Fruit fly (Drosophila melanogaster): ENCODE measurements around the gene CG11052.
A peak's percentile ranks its signal among the peaks of the same experiment; 100 is the strongest.

CG11052 gene

dm6 chr3R:8001074-8001669, 7.9 kb downstream of the CG11052 start, which contains the start of the genes Kmn2 and CG2698:
TSS of gene Kmn2 (minus strand) at chr3R:8001309.
TSS of gene CG2698 (plus strand) at chr3R:8001562.
- peak; percentile 90 for TF ChIP-seq CG17801 (GFP tag; optimal IDR thresholded peaks at IDR 0.05; ENCODE audit: partially characterized antibody)

dm6 chr3R:7999530-8000116, 9.5 kb downstream of the CG11052 start, which contains the start of gene PIG-H:
TSS of gene PIG-H (plus strand) at chr3R:7999832.
- no peak for TF ChIP-seq CG17801 (GFP tag; optimal IDR thresholded peaks at IDR 0.05; ENCODE audit: partially characterized antibody)

dm6 chr3R:7998778-7999177, 10.3 kb downstream of the CG11052 start:
- no peak for TF ChIP-seq CG17801 (GFP tag; optimal IDR thresholded peaks at IDR 0.05; ENCODE audit: partially characterized antibody)

- no peak for TF ChIP-seq CG17801 (GFP tag; optimal IDR thresholded peaks at IDR 0.05; ENCODE audit: partially characterized antibody)
Observed at dm6 chr3R:7995722-7996121, 13.4 kb downstream of the CG11052 start, which contains the start of gene Elovl7. TSS of gene Elovl7 (minus strand) at chr3R:7995852.

dm6 chr3R:7994629-7995028, 14.5 kb downstream of the CG11052 start:
- TF ChIP-seq CG17801 (GFP tag; optimal IDR thresholded peaks at IDR 0.05; ENCODE audit: partially characterized antibody) = no peak

- no peak for TF ChIP-seq CG17801 (GFP tag; optimal IDR thresholded peaks at IDR 0.05; ENCODE audit: partially characterized antibody)
Observed at dm6 chr3R:7993506-7993905, 15.6 kb downstream of the CG11052 start.

dm6 chr3R:7992100-7992499, 17.0 kb downstream of the CG11052 start:
- no peak for TF ChIP-seq CG17801 (GFP tag; optimal IDR thresholded peaks at IDR 0.05; ENCODE audit: partially characterized antibody)

dm6 chr3R:7991446-7991845, 17.7 kb downstream of the CG11052 start:
- no peak for TF ChIP-seq CG17801 (GFP tag; optimal IDR thresholded peaks at IDR 0.05; ENCODE audit: partially characterized antibody)

dm6 chr3R:7990799-7991423, 18.2 kb downstream of the CG11052 start:
- no peak for TF ChIP-seq CG17801 (GFP tag; optimal IDR thresholded peaks at IDR 0.05; ENCODE audit: partially characterized antibody)

dm6 chr3R:7990257-7990656, 18.8 kb downstream of the CG11052 start:
- TF ChIP-seq CG17801 (GFP tag; optimal IDR thresholded peaks at IDR 0.05; ENCODE audit: partially characterized antibody) = no peak

dm6 chr3R:7981396-7981795, 27.7 kb downstream of the CG11052 start:
- TF ChIP-seq CG17801 (GFP tag; optimal IDR thresholded peaks at IDR 0.05; ENCODE audit: partially characterized antibody) = no peak

- no peak for TF ChIP-seq CG17801 (GFP tag; optimal IDR thresholded peaks at IDR 0.05; ENCODE audit: partially characterized antibody)
Observed at dm6 chr3R:7980222-7980621, 28.9 kb downstream of the CG11052 start, which contains the start of gene Sfp84E. TSS of gene Sfp84E (minus strand) at chr3R:7980322.

dm6 chr3R:7978379-7979009, 30.6 kb downstream of the CG11052 start, which contains the start of the genes CD98hc and Os-C:
TSS of gene CD98hc (minus strand) at chr3R:7978428.
TSS of gene Os-C (plus strand) at chr3R:7978959.
- no peak for TF ChIP-seq CG17801 (GFP tag; optimal IDR thresholded peaks at IDR 0.05; ENCODE audit: partially characterized antibody)

- peak; percentile 32 for TF ChIP-seq CG17801 (GFP tag; optimal IDR thresholded peaks at IDR 0.05; ENCODE audit: partially characterized antibody)
Observed at dm6 chr3R:7977011-7977925, 31.8 kb downstream of the CG11052 start.
